Fruit fly (Drosophila melanogaster): Measurements from ENCODE around the gene Uch-L5.

Uch-L5 gene

DNA sequence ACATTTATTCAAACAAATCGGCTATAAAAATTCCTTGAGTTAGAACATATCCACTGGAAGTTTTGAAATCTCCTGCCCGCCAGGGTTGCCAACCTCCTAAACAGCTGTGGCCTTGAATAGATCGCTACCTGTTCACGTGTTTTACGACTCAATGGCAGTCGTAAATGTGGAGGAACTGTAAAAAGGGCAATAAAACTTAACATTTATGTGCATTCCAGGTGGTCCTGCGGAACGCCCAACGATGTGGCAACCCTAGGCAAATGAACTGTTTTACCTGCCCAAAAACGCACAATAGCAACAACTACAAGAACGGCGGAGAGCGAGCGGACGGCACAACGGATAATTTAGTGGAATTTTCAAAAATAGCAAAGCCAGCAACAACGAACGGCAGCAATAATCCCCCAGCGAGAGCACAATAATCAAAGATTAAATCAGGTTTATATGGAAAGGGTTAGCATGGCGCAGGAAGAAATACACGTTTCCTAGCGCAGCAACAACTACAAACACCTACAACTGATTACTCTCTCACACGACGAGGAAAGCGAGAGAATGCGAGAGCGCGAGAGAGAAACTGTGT, 15.0 kb downstream of the Uch-L5 start (continued):
- no peak for TF ChIP-seq CG17385 (GFP tag; optimal IDR thresholded peaks at IDR 0.05)
- TF ChIP-seq nerfin-2 (GFP tag; IDR thresholded peaks at IDR 0.05; ENCODE audit: partially characterized antibody), result no peak
- TF ChIP-seq CG8290 (GFP tag; optimal IDR thresholded peaks at IDR 0.05), result no peak
- peak; percentile 23 to 86 for TF ChIP-seq CG8290 (tag; optimal IDR thresholded peaks at IDR 0.05)
- TF ChIP-seq CG34224 (GFP tag; IDR thresholded peaks at IDR 0.05; ENCODE audit: partially characterized antibody), result 0 out of 3 replicates have a peak, but pooled peaks have one; percentile 26
- no peak for TF ChIP-seq CG30020 (tag; optimal IDR thresholded peaks at IDR 0.05)
- TF ChIP-seq Kr (GFP tag; optimal IDR thresholded peaks at IDR 0.05), result peak; percentile 100
- TF ChIP-seq CoRest (tag; optimal IDR thresholded peaks at IDR 0.05), result peak; percentile 5
- no peak for TF ChIP-seq lilli (GFP tag; optimal IDR thresholded peaks at IDR 0.05)
- TF ChIP-seq sd (tag; optimal IDR thresholded peaks at IDR 0.05), result peak; percentile 83
- no peak for TF ChIP-seq Vsx1 (GFP tag; optimal IDR thresholded peaks at IDR 0.05)
- no peak for TF ChIP-seq tll (GFP tag; optimal IDR thresholded peaks at IDR 0.05)
- no peak for TF ChIP-seq CkIIα-i1 (GFP tag; IDR thresholded peaks at IDR 0.05)
- TF ChIP-seq dmrt11E (tag; optimal IDR thresholded peaks at IDR 0.05), result peak; percentile 42
- no peak for TF ChIP-seq Elba2 (GFP tag; optimal IDR thresholded peaks at IDR 0.05)
- no peak for TF ChIP-seq eyg (GFP tag; optimal IDR thresholded peaks at IDR 0.05)
- no peak for TF ChIP-seq tx (GFP tag; optimal IDR thresholded peaks at IDR 0.05)
- no peak for TF ChIP-seq oc (tag; optimal IDR thresholded peaks at IDR 0.05)
- TF ChIP-seq grn (GFP tag; optimal IDR thresholded peaks at IDR 0.05), result peak; percentile 70
- TF ChIP-seq Mrtf (GFP tag; IDR thresholded peaks at IDR 0.05), result peak; percentile 57; the same call in 1 of the 3 replicates
- TF ChIP-seq en (GFP tag; optimal IDR thresholded peaks at IDR 0.05), result no peak
- peak; percentile 19 for TF ChIP-seq zfh2 (GFP tag; optimal IDR thresholded peaks at IDR 0.05)
- no peak; the same call in 1 of the 2 replicates for TF ChIP-seq E2f2 (GFP tag; IDR thresholded peaks at IDR 0.05)
- TF ChIP-seq CG1602 (GFP tag; optimal IDR thresholded peaks at IDR 0.05), result no peak
- TF ChIP-seq Sox100B (GFP tag; optimal IDR thresholded peaks at IDR 0.05), result no peak
- no peak for TF ChIP-seq CG9876 (GFP tag; optimal IDR thresholded peaks at IDR 0.05)
- no peak for TF ChIP-seq emc (GFP tag; optimal IDR thresholded peaks at IDR 0.05)
- TF ChIP-seq pita (GFP tag; optimal IDR thresholded peaks at IDR 0.05), result no peak
- no peak for TF ChIP-seq ato (GFP tag; IDR thresholded peaks at IDR 0.05; ENCODE audit: partially characterized antibody)
- TF ChIP-seq CG16813 (GFP tag; IDR thresholded peaks at IDR 0.05; ENCODE audit: partially characterized antibody), result no peak
- TF ChIP-seq kay (GFP tag; optimal IDR thresholded peaks at IDR 0.05), result no peak
- no peak for TF ChIP-seq CHES-1-like (GFP tag; optimal IDR thresholded peaks at IDR 0.05)
- no peak for TF ChIP-seq HHEX (GFP tag; optimal IDR thresholded peaks at IDR 0.05)
- TF ChIP-seq GATAe (GFP tag; conservative IDR thresholded peaks at IDR 0.05), result no peak
- TF ChIP-seq B-H1 (GFP tag; IDR thresholded peaks at IDR 0.05), result peak; percentile 18; the same call in 2 of the 3 replicates
- TF ChIP-seq CG17186 (GFP tag; optimal IDR thresholded peaks at IDR 0.05), result peak; percentile 30
- peak; percentile 20; the same call in 1 of the 2 replicates for TF ChIP-seq CG9932 (GFP tag; IDR thresholded peaks at IDR 0.05)
- no peak for TF ChIP-seq CG12104 (GFP tag; optimal IDR thresholded peaks at IDR 0.05)
- TF ChIP-seq crp (GFP tag; optimal IDR thresholded peaks at IDR 0.05), result peak in 1 of 2 experiments; percentile 17
- no peak for TF ChIP-seq NC2α (GFP tag; optimal IDR thresholded peaks at IDR 0.05)
- TF ChIP-seq Antp (GFP tag; optimal IDR thresholded peaks at IDR 0.05), result peak; percentile 33
- TF ChIP-seq CG6854 (GFP tag; optimal IDR thresholded peaks at IDR 0.05), result no peak
- TF ChIP-seq dmrt99B (tag; optimal IDR thresholded peaks at IDR 0.05), result no peak
- peak; percentile 38 for TF ChIP-seq CG7839 (tag; optimal IDR thresholded peaks at IDR 0.05)
- TF ChIP-seq cwo (GFP tag; optimal IDR thresholded peaks at IDR 0.05), result no peak
- no peak for TF ChIP-seq BEAF-32 (GFP tag; optimal IDR thresholded peaks at IDR 0.05)
- TF ChIP-seq CG4328 (GFP tag; optimal IDR thresholded peaks at IDR 0.05), result no peak
- TF ChIP-seq unpg (GFP tag; optimal IDR thresholded peaks at IDR 0.05), result peak; percentile 47
- TF ChIP-seq sqz (GFP tag; optimal IDR thresholded peaks at IDR 0.05), result no peak
- TF ChIP-seq trem (tag; optimal IDR thresholded peaks at IDR 0.05), result no peak
